Fruit fly (Drosophila melanogaster) whole organism, wandering third instar larva: ENCODE results near the gene CG13068.

Experiments used
- CG32264 ChIP-seq: fragments of 200-800 bp; sonication (Bioruptor generic); optimal IDR thresholded peaks from 2 replicates; lab custom pipeline; 2016; ENCODE audit warnings: missing biosample characterization, missing genetic modification characterization
- CrebA ChIP-seq: fragments of 200-800 bp; sonication (Bioruptor generic); optimal IDR thresholded peaks from 2 replicates; lab custom pipeline; 2016; ENCODE audit warnings: missing biosample characterization, mild to moderate bottlenecking, missing genetic modification characterization, borderline replicate concordance
- Dfd ChIP-seq: fragments of >200 bp; optimal IDR thresholded peaks from 2 replicates; lab custom pipeline; 2017; ENCODE audit warnings: missing biosample characterization, missing genetic modification characterization
- Dif ChIP-seq: fragments of 200-275, 200-300 bp; sonication (Bioruptor generic); optimal IDR thresholded peaks from 2 replicates; lab custom pipeline; 2018; ENCODE audit warnings: missing biosample characterization, missing genetic modification characterization; ENCODE audit not compliant: partially characterized antibody
- GATAd ChIP-seq: sonication (Bioruptor generic); optimal IDR thresholded peaks from 2 replicates; lab custom pipeline; 2016; ENCODE audit warnings: missing biosample characterization, missing genetic modification characterization
- Hnf4 ChIP-seq: fragments of 200-800 bp; sonication (Bioruptor generic); optimal IDR thresholded peaks from 2 replicates; lab custom pipeline; 2016; ENCODE audit warnings: missing biosample characterization, mild to moderate bottlenecking, missing genetic modification characterization
- Hr78 ChIP-seq: fragments of >200 bp; optimal IDR thresholded peaks from 2 replicates; lab custom pipeline; 2017; ENCODE audit warnings: missing biosample characterization, missing genetic modification characterization
- Hr83 ChIP-seq: fragments of 200-300 bp; sonication (Bioruptor generic); optimal IDR thresholded peaks from 2 replicates; lab custom pipeline; 2016; ENCODE audit warnings: missing biosample characterization, mild to moderate bottlenecking, missing genetic modification characterization, moderate library complexity; ENCODE audit not compliant: poor library complexity, severe bottlenecking
- Mio ChIP-seq: sonication (Bioruptor generic); optimal IDR thresholded peaks from 2 replicates; lab custom pipeline; 2016; ENCODE audit warnings: missing biosample characterization, missing genetic modification characterization
- Myc ChIP-seq: fragments of >200 bp; optimal IDR thresholded peaks from 2 replicates; lab custom pipeline; 2017
- N ChIP-seq: fragments of >200 bp; optimal IDR thresholded peaks from 2 replicates; lab custom pipeline; 2018; ENCODE audit warnings: missing biosample characterization, missing external identifiers, missing genetic modification characterization
- OdsH ChIP-seq: fragments of 200-800 bp; sonication (Bioruptor generic); optimal IDR thresholded peaks from 2 replicates; lab custom pipeline; 2016; ENCODE audit warnings: missing biosample characterization, mild to moderate bottlenecking, missing genetic modification characterization
- Rel ChIP-seq, 2 experiments: fragments of 200-800 bp; sonication (Bioruptor generic) in 1 of 2; optimal IDR thresholded peaks; 2 replicates in 1 of 2; 3 replicates in 1 of 2; lab custom pipeline; 2016 to 2019; ENCODE audit warnings: mild to moderate bottlenecking in 2 of 2, missing biosample characterization in 2 of 2, missing genetic modification characterization in 2 of 2, moderate library complexity in 1 of 2
- Sp1 ChIP-seq: fragments of 200-800 bp; sonication (Bioruptor generic); optimal IDR thresholded peaks from 3 replicates; lab custom pipeline; 2019; ENCODE audit warnings: missing biosample characterization, mild to moderate bottlenecking, missing genetic modification characterization, moderate library complexity
- Vsx2 ChIP-seq: fragments of 200-300, 225-300 bp; sonication (Bioruptor generic); optimal IDR thresholded peaks from 2 replicates; lab custom pipeline; 2018; ENCODE audit warnings: missing biosample characterization, missing genetic modification characterization; ENCODE audit not compliant: partially characterized antibody
- br ChIP-seq: fragments of 200-800 bp; sonication (Bioruptor generic); optimal IDR thresholded peaks from 2 replicates; lab custom pipeline; 2016; ENCODE audit warnings: missing biosample characterization, missing genetic modification characterization
- brk ChIP-seq: fragments of 200-800 bp; sonication (Bioruptor generic); optimal IDR thresholded peaks from 2 replicates; lab custom pipeline; 2016; ENCODE audit warnings: missing biosample characterization, mild to moderate bottlenecking, missing genetic modification characterization
- ey ChIP-seq: fragments of 200-800 bp; sonication (Bioruptor generic); optimal IDR thresholded peaks from 2 replicates; lab custom pipeline; 2016; ENCODE audit warnings: missing biosample characterization, missing genetic modification characterization
- foxo ChIP-seq, 2 experiments: fragments of 200-800 bp; sonication (Bioruptor generic); optimal IDR thresholded peaks; 2 replicates in 1 of 2; 3 replicates in 1 of 2; lab custom pipeline; 2016 to 2017; ENCODE audit warnings: missing biosample characterization in 2 of 2, missing genetic modification characterization in 2 of 2
- fru ChIP-seq: fragments of 200-800 bp; sonication (Bioruptor generic); optimal IDR thresholded peaks from 3 replicates; lab custom pipeline; 2016; ENCODE audit warnings: missing biosample characterization, mild to moderate bottlenecking, missing genetic modification characterization
- h ChIP-seq: fragments of 200-800 bp; sonication (Bioruptor generic); optimal IDR thresholded peaks from 3 replicates; lab custom pipeline; 2016; ENCODE audit warnings: missing biosample characterization, mild to moderate bottlenecking, missing genetic modification characterization
- lola ChIP-seq: fragments of >200 bp; optimal IDR thresholded peaks from 2 replicates; lab custom pipeline; 2017; ENCODE audit warnings: missing biosample characterization, missing genetic modification characterization
- pan ChIP-seq: fragments of >200 bp; optimal IDR thresholded peaks from 2 replicates; lab custom pipeline; 2017
- psq ChIP-seq: fragments of 200-800 bp; sonication (Bioruptor generic); optimal IDR thresholded peaks from 3 replicates; lab custom pipeline; 2017; ENCODE audit warnings: missing biosample characterization, mild to moderate bottlenecking, missing genetic modification characterization, moderate library complexity
- sage ChIP-seq: fragments of 200-800 bp; sonication (Bioruptor generic); optimal IDR thresholded peaks from 2 replicates; lab custom pipeline; 2016; ENCODE audit warnings: missing biosample characterization, mild to moderate bottlenecking, missing genetic modification characterization
- sv ChIP-seq: fragments of 200-800 bp; sonication (Bioruptor generic); optimal IDR thresholded peaks from 3 replicates; lab custom pipeline; 2016; ENCODE audit warnings: missing biosample characterization, missing genetic modification characterization
- tai ChIP-seq: sonication (Bioruptor generic); optimal IDR thresholded peaks from 2 replicates; lab custom pipeline; 2016; ENCODE audit warnings: missing biosample characterization, missing genetic modification characterization
- usp ChIP-seq: fragments of >200 bp; optimal IDR thresholded peaks from 2 replicates; lab custom pipeline; 2017; ENCODE audit warnings: missing biosample characterization, missing genetic modification characterization
- woc ChIP-seq: sonication (Bioruptor generic); optimal IDR thresholded peaks from 2 replicates; lab custom pipeline; 2016; ENCODE audit warnings: missing biosample characterization, mild to moderate bottlenecking, missing genetic modification characterization

Gene CG13068

dm6 chr3L:16290850-16291249, 21.7 kb downstream of the CG13068 start, which contains the start of gene CG13045:
TSS of gene CG13045 (minus strand) at chr3L:16290950.
- TF ChIP-seq Hr78 (no peak), Mio (GFP tag; lab: Kevin White, UChicago) (no peak), pan (lab: Kevin White, UChicago) (no peak), CG32264 (GFP tag; lab: Kevin White, UChicago) (no peak), Hnf4 (no peak), tai (GFP tag; lab: Kevin White, UChicago) (no peak), Hr83 (no peak)
- TF ChIP-seq, all 38 proteins: peak for 0

- TF ChIP-seq fru (GFP tag; lab: Kevin White, UChicago), result no peak
- TF ChIP-seq Vsx2, result peak; percentile 88
- peak; percentile 76 for TF ChIP-seq Myc (lab: Kevin White, UChicago)
- peak; percentile 51 for TF ChIP-seq lola (GFP tag; lab: Kevin White, UChicago)
- TF ChIP-seq N, result peak; percentile 32
Measured at dm6 chr3L:16291678-16292077, 22.5 kb downstream of the CG13068 start.

dm6 chr3L:16295447-16295846, 26.3 kb downstream of the CG13068 start, which contains the start of gene CG4962:
TSS of gene CG4962 (minus strand) at chr3L:16295547.
- TF ChIP-seq GATAd (GFP tag; lab: Kevin White, UChicago) (no peak), tai (GFP tag; lab: Kevin White, UChicago) (no peak), brk (GFP tag; lab: Kevin White, UChicago) (no peak), Dif (GFP tag; lab: Kevin White, UChicago) (no peak), foxo (GFP tag; optimal IDR thresholded peaks at IDR 0.05; lab: Kevin White, UChicago) (no peak), lola (GFP tag; lab: Kevin White, UChicago) (no peak), ey (no peak), Myc (lab: Kevin White, UChicago) (no peak), Hr83 (no peak), Hnf4 (no peak), sv (GFP tag; lab: Kevin White, UChicago) (no peak), br (no peak), sage (GFP tag; lab: Kevin White, UChicago) (no peak), Dfd (GFP tag; lab: Kevin White, UChicago) (no peak), Hr78 (no peak), usp (GFP tag; lab: Kevin White, UChicago) (no peak)

dm6 chr3L:16301153-16301552, 32.0 kb downstream of the CG13068 start, which contains the start of gene CG4982:
TSS of gene CG4982 (plus strand) at chr3L:16301453.
- TF ChIP-seq Rel (GFP tag; optimal IDR thresholded peaks at IDR 0.05; lab: Kevin White, UChicago), result no peak
- no peak for TF ChIP-seq Rel (tag; optimal IDR thresholded peaks at IDR 0.05; lab: Kevin White, UChicago)
- no peak for TF ChIP-seq Mio (GFP tag; lab: Kevin White, UChicago)

- TF ChIP-seq Rel (GFP tag; optimal IDR thresholded peaks at IDR 0.05; lab: Kevin White, UChicago), result no peak
- TF ChIP-seq Rel (tag; optimal IDR thresholded peaks at IDR 0.05; lab: Kevin White, UChicago), result no peak
- TF ChIP-seq psq, result no peak
- no peak for TF ChIP-seq usp (GFP tag; lab: Kevin White, UChicago)
- TF ChIP-seq Myc (lab: Kevin White, UChicago), result no peak
- no peak for TF ChIP-seq Mio (GFP tag; lab: Kevin White, UChicago)
- TF ChIP-seq Vsx2, result no peak
- no peak for TF ChIP-seq GATAd (GFP tag; lab: Kevin White, UChicago)
- TF ChIP-seq CrebA (GFP tag; lab: Kevin White, UChicago), result no peak
- TF ChIP-seq woc (GFP tag; lab: Kevin White, UChicago), result no peak
- no peak for TF ChIP-seq sv (GFP tag; lab: Kevin White, UChicago)
Measured at dm6 chr3L:16303078-16303477, 33.9 kb downstream of the CG13068 start, which contains the start of gene CG13044. TSS of gene CG13044 (minus strand) at chr3L:16303178.

- TF ChIP-seq tai (GFP tag; lab: Kevin White, UChicago) (no peak), Sp1 (GFP tag; lab: Kevin White, UChicago) (no peak), Mio (GFP tag; lab: Kevin White, UChicago) (no peak), pan (lab: Kevin White, UChicago) (no peak), sv (GFP tag; lab: Kevin White, UChicago) (no peak), OdsH (no peak), Rel (GFP tag; optimal IDR thresholded peaks at IDR 0.05; lab: Kevin White, UChicago) (no peak), Rel (tag; optimal IDR thresholded peaks at IDR 0.05; lab: Kevin White, UChicago) (no peak), fru (GFP tag; lab: Kevin White, UChicago) (no peak), GATAd (GFP tag; lab: Kevin White, UChicago) (no peak), h (no peak), CG32264 (GFP tag; lab: Kevin White, UChicago) (no peak), Hnf4 (no peak), Dfd (GFP tag; lab: Kevin White, UChicago) (no peak), CrebA (GFP tag; lab: Kevin White, UChicago) (no peak), brk (GFP tag; lab: Kevin White, UChicago) (no peak), lola (GFP tag; lab: Kevin White, UChicago) (no peak), Dif (GFP tag; lab: Kevin White, UChicago) (no peak), woc (GFP tag; lab: Kevin White, UChicago) (no peak)
Measured at dm6 chr3L:16303982-16304381, 34.8 kb downstream of the CG13068 start, which contains the start of gene CG43249. TSS of gene CG43249 (plus strand) at chr3L:16304282.
